Worm (Caenorhabditis elegans) whole organism, midembryonic: ENCODE measurements around the gene srh-241.

Source experiments
- T22C8.4 ChIP-seq: fragments of 200-800 bp; sonication (Bioruptor generic); IDR thresholded peaks from 2 replicates; pipeline ENCODE4 v1.3.6; 2022; ENCODE audit warnings: missing genetic modification characterization, missing compliant biosample characterization
- cog-1 ChIP-seq: sonication (generic microtip); optimal IDR thresholded peaks from 2 replicates; lab custom pipeline; 2016; ENCODE audit warnings: missing genetic modification characterization, missing compliant biosample characterization
- ref-1 ChIP-seq: fragments of 200-800 bp; sonication (Bioruptor generic); conservative IDR thresholded peaks from 2 replicates; pipeline ENCODE4 v1.3.6; 2022; ENCODE audit warnings: missing genetic modification reagents, missing genetic modification characterization, missing compliant biosample characterization
- tab-1 ChIP-seq: fragments of 200-800 bp; sonication (Bioruptor generic); IDR thresholded peaks from 2 replicates; pipeline ENCODE4 v1.3.6; 2022; ENCODE audit warnings: missing genetic modification characterization, missing compliant biosample characterization
- ztf-29 ChIP-seq: fragments of 200-800 bp; sonication (Bioruptor generic); IDR thresholded peaks from 2 replicates; pipeline ENCODE4 v1.3.6; 2022; ENCODE audit warnings: missing genetic modification reagents, missing genetic modification characterization, missing compliant biosample characterization

DNA sequence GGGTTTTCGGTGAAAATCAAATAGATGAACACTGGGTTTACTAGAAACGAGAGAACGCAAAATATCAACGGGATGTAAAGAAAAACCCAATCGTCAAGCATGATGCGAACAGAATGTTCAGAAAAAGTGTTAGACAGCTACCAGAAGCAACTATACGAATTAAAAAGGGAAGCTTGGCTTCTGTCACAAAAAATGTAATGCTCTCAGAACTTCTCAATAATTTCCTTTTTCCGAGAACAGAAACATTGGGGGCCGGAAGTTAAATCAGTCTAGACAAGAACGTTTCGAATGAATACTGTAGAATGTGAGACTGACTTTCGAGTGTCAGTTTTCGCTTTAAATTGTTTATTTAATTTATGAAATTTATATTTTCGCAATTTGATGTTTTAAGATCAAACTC is 9.7 kb downstream of the srh-241 start, which contains the start of gene srj-54:
- TF ChIP-seq ztf-29 (GFP tag; lab: Robert Waterston, UW) (no peak), tab-1 (GFP tag; lab: Robert Waterston, UW) (no peak), T22C8.4 (no peak), cog-1 (tag; lab: Kevin White, UChicago) (no peak), ref-1 (no peak)
